Fruit fly (Drosophila melanogaster) whole organism, embryonic: ENCODE measurements around the gene miple1.
A peak's percentile ranks its signal among the peaks of the same experiment; 100 is the strongest.

Experiments
- Atf6 ChIP-seq: fragments of 200-800 bp; sonication (Bioruptor generic); IDR thresholded peaks from 2 replicates; pipeline ENCODE4 v1.3.6; 2022; ENCODE audit warnings: missing biosample characterization, missing genetic modification characterization
- Awh ChIP-seq: fragments of 200-800 bp; sonication (Bioruptor generic); IDR thresholded peaks from 2 replicates; pipeline ENCODE4, ENCODE4 v1.3.6; 2022; ENCODE audit warnings: missing biosample characterization, missing genetic modification characterization
- CG10654 ChIP-seq: fragments of 200-800 bp; sonication (Bioruptor generic); optimal IDR thresholded peaks from 2 replicates; lab custom pipeline; 2016; ENCODE audit warnings: missing biosample characterization, missing genetic modification characterization
- CG11398 ChIP-seq: fragments of 200-800 bp; sonication (Bioruptor generic); optimal IDR thresholded peaks from 2 replicates; lab custom pipeline; 2016; ENCODE audit warnings: missing biosample characterization, missing genetic modification characterization
- CG11456 ChIP-seq: fragments of 200-800 bp; sonication (Bioruptor generic); IDR thresholded peaks from 3 replicates; pipeline ENCODE4 v1.3.6; 2022; ENCODE audit warnings: missing biosample characterization, missing genetic modification characterization
- CG11504 ChIP-seq: fragments of 200-800 bp; sonication (Bioruptor generic); optimal IDR thresholded peaks from 3 replicates; lab custom pipeline; 2019; ENCODE audit warnings: missing biosample characterization, mild to moderate bottlenecking, missing genetic modification characterization, moderate library complexity
- CG12659 ChIP-seq: fragments of 200-800 bp; sonication (Bioruptor generic); optimal IDR thresholded peaks from 3 replicates; lab custom pipeline; 2017; ENCODE audit warnings: mild to moderate bottlenecking, missing biosample characterization, missing genetic modification reagents, missing genetic modification characterization
- CG12769 ChIP-seq: fragments of 200-800 bp; sonication (Bioruptor generic); optimal IDR thresholded peaks from 2 replicates; lab custom pipeline; 2019; ENCODE audit warnings: missing biosample characterization, mild to moderate bottlenecking, missing genetic modification characterization, moderate library complexity
- CG13624 ChIP-seq: fragments of 200-800 bp; sonication (Bioruptor generic); optimal IDR thresholded peaks from 2 replicates; lab custom pipeline; 2016; ENCODE audit warnings: missing biosample characterization, missing genetic modification characterization
- CG14965 ChIP-seq: fragments of 200-800 bp; sonication (Bioruptor generic); optimal IDR thresholded peaks from 2 replicates; lab custom pipeline; 2016; ENCODE audit warnings: missing biosample characterization, missing genetic modification characterization, borderline replicate concordance
- CG17829 ChIP-seq: fragments of 200-800 bp; optimal IDR thresholded peaks from 2 replicates; lab custom pipeline; 2019; ENCODE audit warnings: missing biosample characterization, mild to moderate bottlenecking, missing genetic modification characterization, moderate library complexity
- CG18262 ChIP-seq: fragments of 200-800 bp; optimal IDR thresholded peaks from 3 replicates; lab custom pipeline; 2019; ENCODE audit warnings: missing biosample characterization, mild to moderate bottlenecking, missing genetic modification characterization, moderate library complexity
- CG18599 ChIP-seq: fragments of 200-800 bp; sonication (Bioruptor generic); optimal IDR thresholded peaks from 3 replicates; lab custom pipeline; 2017; ENCODE audit warnings: missing biosample characterization, missing genetic modification characterization, mild to moderate bottlenecking, moderate library complexity, missing genetic modification reagents
- CG30020 ChIP-seq: fragments of 200-800 bp; optimal IDR thresholded peaks from 2 replicates; lab custom pipeline; 2019; ENCODE audit warnings: missing biosample characterization, mild to moderate bottlenecking, missing genetic modification characterization, moderate library complexity
- CG31365 ChIP-seq: fragments of 200-800 bp; sonication (Bioruptor generic); optimal IDR thresholded peaks from 2 replicates; lab custom pipeline; 2018; ENCODE audit warnings: missing biosample characterization, mild to moderate bottlenecking, missing genetic modification characterization
- CG34376 ChIP-seq: fragments of 200-800 bp; sonication (Bioruptor generic); optimal IDR thresholded peaks from 2 replicates; lab custom pipeline; 2018; ENCODE audit warnings: missing biosample characterization, mild to moderate bottlenecking, missing genetic modification characterization
- CG5953 ChIP-seq: fragments of 200-800 bp; sonication (Bioruptor generic); IDR thresholded peaks from 2 replicates; pipeline ENCODE4 v1.3.6; 2022; ENCODE audit warnings: missing biosample characterization, missing genetic modification characterization
- CG6689 ChIP-seq: fragments of 200-800 bp; sonication (Bioruptor generic); IDR thresholded peaks from 2 replicates; pipeline ENCODE4 v1.3.6; 2022; ENCODE audit warnings: missing biosample characterization, missing genetic modification characterization
- CG7987 ChIP-seq: fragments of 200-800 bp; sonication (Bioruptor generic); optimal IDR thresholded peaks from 2 replicates; lab custom pipeline; 2018; ENCODE audit warnings: missing biosample characterization, mild to moderate bottlenecking, missing genetic modification characterization, moderate library complexity
- CG8089 ChIP-seq: fragments of 200-800 bp; sonication (Bioruptor generic); optimal IDR thresholded peaks from 3 replicates; lab custom pipeline; 2016; ENCODE audit warnings: missing biosample characterization, missing genetic modification characterization
- CG8290 ChIP-seq, 3 experiments: fragments of 200-800 bp; sonication (Bioruptor generic); optimal IDR thresholded peaks; 2 replicates each; lab custom pipeline; 2016 to 2019; ENCODE audit warnings: missing biosample characterization in 3 of 3, missing genetic modification characterization in 3 of 3, mild to moderate bottlenecking in 2 of 3, moderate library complexity in 1 of 3
- CG9727 ChIP-seq: fragments of 200-800 bp; sonication (Bioruptor generic); optimal IDR thresholded peaks from 3 replicates; lab custom pipeline; 2017; ENCODE audit warnings: missing biosample characterization, mild to moderate bottlenecking, missing genetic modification characterization
- D19B ChIP-seq: fragments of 200-800 bp; sonication (Bioruptor generic); optimal IDR thresholded peaks from 2 replicates; lab custom pipeline; 2017; ENCODE audit warnings: missing biosample characterization, mild to moderate bottlenecking, missing genetic modification characterization
- Dad ChIP-seq: fragments of 200-800 bp; sonication (Bioruptor generic); optimal IDR thresholded peaks from 3 replicates; lab custom pipeline; 2016; ENCODE audit warnings: missing biosample characterization, missing genetic modification characterization
- Drgx ChIP-seq: fragments of 200-800 bp; sonication (Bioruptor generic); IDR thresholded peaks from 2 replicates; pipeline ENCODE4 v1.3.6; 2022; ENCODE audit warnings: missing biosample characterization, missing genetic modification characterization
- E2f2 ChIP-seq: fragments of 200-800 bp; sonication (Bioruptor generic); IDR thresholded peaks from 2 replicates; pipeline ENCODE4 v1.3.6; 2022; ENCODE audit warnings: missing biosample characterization, missing genetic modification characterization
- Ets97D ChIP-seq: fragments of 200-800 bp; sonication (Bioruptor generic); optimal IDR thresholded peaks from 3 replicates; lab custom pipeline; 2016; ENCODE audit warnings: missing biosample characterization, missing genetic modification characterization
- HHEX ChIP-seq: fragments of 200-800 bp; sonication (Bioruptor generic); optimal IDR thresholded peaks from 3 replicates; lab custom pipeline; 2017; ENCODE audit warnings: missing biosample characterization, mild to moderate bottlenecking, missing genetic modification characterization, missing genetic modification reagents
- HLH4C ChIP-seq: fragments of 200-800 bp; sonication (Bioruptor generic); IDR thresholded peaks from 3 replicates; pipeline ENCODE4 v1.3.6; 2022; ENCODE audit warnings: missing biosample characterization, missing genetic modification characterization; ENCODE audit not compliant: partially characterized antibody
- Hand ChIP-seq: fragments of 200-800 bp; sonication (Bioruptor generic); optimal IDR thresholded peaks from 2 replicates; lab custom pipeline; 2017; ENCODE audit warnings: mild to moderate bottlenecking, missing biosample characterization, missing genetic modification reagents, missing genetic modification characterization
- Poxn ChIP-seq: fragments of 200-800 bp; sonication (Bioruptor generic); IDR thresholded peaks from 2 replicates; pipeline ENCODE4 v1.3.6; 2022; ENCODE audit warnings: missing biosample characterization, missing genetic modification characterization
- Spps ChIP-seq: fragments of 200-800 bp; sonication (Bioruptor generic); optimal IDR thresholded peaks from 2 replicates; lab custom pipeline; 2018; ENCODE audit warnings: missing biosample characterization, mild to moderate bottlenecking, missing genetic modification characterization
- Sry-δ ChIP-seq: fragments of 200-800 bp; sonication (Bioruptor generic); optimal IDR thresholded peaks from 2 replicates; lab custom pipeline; 2016; ENCODE audit warnings: missing biosample characterization, missing genetic modification characterization
- Trl ChIP-seq, 3 experiments: fragments of >200 bp in 2 of 3; fragments of 200-800 bp in 1 of 3; sonication (Bioruptor generic) in 1 of 3; optimal IDR thresholded peaks; 2 replicates in 1 of 3; 3 replicates in 2 of 3; lab custom pipeline; 2016 to 2017; ENCODE audit warnings: missing biosample characterization in 1 of 3, missing genetic modification characterization in 1 of 3
- al ChIP-seq: fragments of 200-800 bp; sonication (Bioruptor generic); IDR thresholded peaks from 2 replicates; pipeline ENCODE4 v1.3.6; 2022; ENCODE audit warnings: missing biosample characterization, missing genetic modification characterization
- ap ChIP-seq: fragments of 200-800 bp; sonication (Bioruptor generic); IDR thresholded peaks from 2 replicates; pipeline ENCODE4 v1.3.6; 2022; ENCODE audit warnings: missing biosample characterization, missing genetic modification characterization
- bab2 ChIP-seq: fragments of 200-800 bp; sonication (Bioruptor generic); optimal IDR thresholded peaks from 2 replicates; lab custom pipeline; 2016; ENCODE audit warnings: missing biosample characterization, missing genetic modification characterization
- btn ChIP-seq: fragments of 200-800 bp; sonication (Bioruptor generic); optimal IDR thresholded peaks from 2 replicates; lab custom pipeline; 2016; ENCODE audit warnings: missing biosample characterization, missing genetic modification characterization
- disco-r ChIP-seq: fragments of 200-800 bp; sonication (Bioruptor generic); optimal IDR thresholded peaks from 2 replicates; lab custom pipeline; 2016; ENCODE audit warnings: missing biosample characterization, missing genetic modification characterization
- dmrt99B ChIP-seq: fragments of 200-800 bp; sonication (Bioruptor generic); optimal IDR thresholded peaks from 2 replicates; lab custom pipeline; 2018; ENCODE audit warnings: missing biosample characterization, mild to moderate bottlenecking, missing genetic modification characterization, moderate library complexity
- emc ChIP-seq: fragments of 200-800 bp; sonication (Bioruptor generic); optimal IDR thresholded peaks from 2 replicates; lab custom pipeline; 2016; ENCODE audit warnings: missing biosample characterization, missing genetic modification characterization
- ftz-f1 ChIP-seq: fragments of 200-800 bp; sonication (Bioruptor generic); optimal IDR thresholded peaks from 2 replicates; lab custom pipeline; 2016; ENCODE audit warnings: missing biosample characterization, missing genetic modification characterization
- lab ChIP-seq: fragments of 200-800 bp; sonication (Bioruptor generic); optimal IDR thresholded peaks from 3 replicates; lab custom pipeline; 2017; ENCODE audit warnings: missing biosample characterization, missing genetic modification characterization, mild to moderate bottlenecking, moderate library complexity, missing genetic modification reagents
- pum ChIP-seq: fragments of 200-800 bp; sonication (Bioruptor generic); optimal IDR thresholded peaks from 2 replicates; lab custom pipeline; 2016; ENCODE audit warnings: missing biosample characterization, missing genetic modification characterization
- sens ChIP-seq: fragments of 200-800 bp; sonication (Bioruptor generic); peaks from one replicate; lab custom pipeline; 2016; ENCODE audit warnings: missing biosample characterization, missing genetic modification characterization
- tap ChIP-seq: fragments of 200-800 bp; optimal IDR thresholded peaks from 3 replicates; lab custom pipeline; 2019; ENCODE audit warnings: missing biosample characterization, mild to moderate bottlenecking, missing genetic modification characterization, moderate library complexity
- tup ChIP-seq: fragments of 200-800 bp; sonication (Bioruptor generic); optimal IDR thresholded peaks from 2 replicates; lab custom pipeline; 2016; ENCODE audit warnings: missing biosample characterization, mild to moderate bottlenecking, missing genetic modification characterization, moderate library complexity
- z ChIP-seq: fragments of 200-800 bp; sonication (Bioruptor generic); IDR thresholded peaks from 3 replicates; pipeline ENCODE4 v1.3.6; 2022; ENCODE audit warnings: missing biosample characterization, missing genetic modification characterization

The miple1 gene

DNA sequence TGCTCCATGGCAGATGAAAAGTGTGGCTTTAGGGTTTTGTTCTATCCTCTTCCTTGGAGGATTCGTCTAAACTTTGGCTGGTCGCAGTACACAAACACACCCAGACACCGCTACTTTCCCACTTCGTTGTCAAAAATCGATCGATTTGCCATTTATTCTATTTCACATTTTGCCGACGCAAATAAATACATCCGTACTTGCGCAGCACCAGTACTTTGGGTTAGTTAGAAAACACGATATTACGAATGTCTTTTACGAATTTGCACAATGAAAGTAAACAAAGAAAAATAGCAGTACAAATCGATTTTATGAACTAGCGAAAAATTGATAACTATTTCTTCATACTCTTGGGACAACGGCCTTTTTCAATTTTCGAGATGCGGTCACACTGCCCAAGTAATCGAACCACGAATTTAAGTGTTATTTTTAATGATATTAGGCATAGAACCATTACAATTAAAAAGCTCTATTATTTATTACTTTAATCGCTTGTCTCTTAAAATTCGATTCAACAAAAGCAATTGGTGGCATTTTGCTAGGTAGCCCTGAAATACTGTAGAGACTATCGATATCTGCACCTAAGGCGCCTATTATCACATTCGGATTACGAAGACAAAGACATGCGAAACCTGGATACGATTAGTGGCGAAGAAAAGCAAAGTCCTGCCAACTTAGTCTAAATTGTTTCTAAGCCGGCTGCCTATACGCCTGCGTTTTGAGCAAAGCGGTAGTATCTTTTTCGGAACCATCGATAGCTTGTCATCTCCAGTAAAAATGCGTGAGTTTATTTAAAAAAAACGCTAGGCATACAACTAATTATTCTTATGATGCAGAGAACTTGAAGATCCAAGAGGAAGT is 9.3 kb upstream of the miple1 start, which contains the start of the genes DIP2 and wac (continued):
- TF ChIP-seq bab2 (GFP tag; lab: Kevin White, UChicago): peak; percentile 90
- 0 out of 2 replicates have a peak, but pooled peaks have one; percentile 40 for TF ChIP-seq Awh
- no peak for TF ChIP-seq dmrt99B
- no peak for TF ChIP-seq tap
- no peak for TF ChIP-seq Hand
- no peak for TF ChIP-seq CG18599 (GFP tag; lab: Kevin White, UChicago)
- peak; percentile 69 for TF ChIP-seq al (GFP tag; lab: Robert Waterston, UW)
- peak; percentile 76 for TF ChIP-seq CG17829 (tag; lab: Kevin White, UChicago)
- peak; percentile 13 for TF ChIP-seq Spps (tag; lab: Kevin White, UChicago)
- TF ChIP-seq CG8089 (GFP tag; lab: Kevin White, UChicago): peak; percentile 73
- TF ChIP-seq CG18262 (tag; lab: Kevin White, UChicago): peak; percentile 64
- peak; percentile 72 for TF ChIP-seq CG11398 (GFP tag; lab: Kevin White, UChicago)
- peak; percentile 49 for TF ChIP-seq CG5953
- TF ChIP-seq CG9727: peak; percentile 56
- TF ChIP-seq emc (GFP tag; lab: Kevin White, UChicago): peak; percentile 25
- peak; percentile 88 for TF ChIP-seq E2f2 (GFP tag; lab: Robert Waterston, UW)
- TF ChIP-seq ap (GFP tag; lab: Robert Waterston, UW): no peak
- TF ChIP-seq Atf6 (GFP tag; lab: Robert Waterston, UW): no peak
- peak; percentile 95 for TF ChIP-seq sens (GFP tag; lab: Kevin White, UChicago)
- TF ChIP-seq tup (GFP tag; lab: Kevin White, UChicago): peak; percentile 57
- peak; percentile 40; the same call in 1 of the 2 replicates for TF ChIP-seq CG6689
- TF ChIP-seq disco-r (GFP tag; lab: Kevin White, UChicago): peak; percentile 52
- peak; percentile 79 for TF ChIP-seq Dad (GFP tag; lab: Kevin White, UChicago)
- TF ChIP-seq HHEX (GFP tag; lab: Kevin White, UChicago): peak; percentile 11
- no peak for TF ChIP-seq CG11504 (tag; lab: Kevin White, UChicago)
- TF ChIP-seq z (GFP tag; lab: Robert Waterston, UW): no peak
- peak; percentile 26 for TF ChIP-seq ftz-f1
- TF ChIP-seq CG30020: peak; percentile 73
- TF ChIP-seq CG14965: no peak
- TF ChIP-seq CG34376 (GFP tag; lab: Kevin White, UChicago): peak; percentile 84
- TF ChIP-seq CG8290 (GFP tag; optimal IDR thresholded peaks at IDR 0.05; lab: Kevin White, UChicago): peak; percentile 60
- TF ChIP-seq CG8290 (tag; optimal IDR thresholded peaks at IDR 0.05; lab: Kevin White, UChicago): peak; percentile 27 to 90
- no peak for TF ChIP-seq Poxn (GFP tag; lab: Robert Waterston, UW)
- peak; percentile 94 for TF ChIP-seq CG12659 (GFP tag; lab: Kevin White, UChicago)
- peak; percentile 53 for TF ChIP-seq CG31365 (tag; lab: Kevin White, UChicago)
- TF ChIP-seq pum: peak; percentile 86
- peak; percentile 86 for TF ChIP-seq HLH4C (GFP tag; lab: Robert Waterston, UW)
- TF ChIP-seq Trl (optimal IDR thresholded peaks at IDR 0.05; lab: Kevin White, UChicago): no peak
- TF ChIP-seq Trl (GFP tag; optimal IDR thresholded peaks at IDR 0.05; lab: Kevin White, UChicago): peak; percentile 92
- TF ChIP-seq CG12769 (tag; lab: Kevin White, UChicago): peak; percentile 92
- peak; percentile 88 for TF ChIP-seq CG13624 (GFP tag; lab: Kevin White, UChicago)
- peak; percentile 75 for TF ChIP-seq CG7987
- TF ChIP-seq Sry-δ (GFP tag; lab: Kevin White, UChicago): peak; percentile 98
- TF ChIP-seq Ets97D (GFP tag; lab: Kevin White, UChicago): peak; percentile 93
- peak; percentile 88 for TF ChIP-seq CG11456 (GFP tag; lab: Robert Waterston, UW)
- peak; percentile 79 for TF ChIP-seq CG10654 (GFP tag; lab: Kevin White, UChicago)
- no peak for TF ChIP-seq lab
- TF ChIP-seq D19B (GFP tag; lab: Kevin White, UChicago): no peak
- peak; percentile 60 for TF ChIP-seq btn (GFP tag; lab: Kevin White, UChicago)
- TF ChIP-seq Drgx: peak; percentile 40; the same call in 1 of the 2 replicates
